Fruit fly (Drosophila melanogaster): Measurements from ENCODE around the gene CG42487.

dm6 chr3R:27912147-27912546 is 46.9 kb downstream of the CG42487 start, which contains the start of gene mil:
- TF ChIP-seq insv (optimal IDR thresholded peaks at IDR 0.05): no peak
- TF ChIP-seq h (optimal IDR thresholded peaks at IDR 0.05): no peak

Measured in Kc167 (cell line).